Worm (Caenorhabditis elegans): ENCODE results near the gene T25E12.6.

- TF ChIP-seq elt-1 (tag; optimal IDR thresholded peaks at IDR 0.05) = no peak
- TF ChIP-seq dmd-4 (tag; optimal IDR thresholded peaks at IDR 0.05) = no peak
- TF ChIP-seq Y55F3AM.14 (GFP tag; optimal IDR thresholded peaks at IDR 0.05) = no peak
- no peak for TF ChIP-seq mab-5 (tag; optimal IDR thresholded peaks at IDR 0.05)
- no peak for TF ChIP-seq sem-4 (tag; optimal IDR thresholded peaks at IDR 0.05)
- TF ChIP-seq R02D3.7 (tag; optimal IDR thresholded peaks at IDR 0.05) = no peak
These were observed 13.8 kb upstream of the T25E12.6 start, which contains the start of gene fbxa-127 for ce11 chrV:16728431-16728830.
